Worm (Caenorhabditis elegans) whole organism, young adult: ENCODE data around the gene srw-123.

Source experiments
- B0019.2 ChIP-seq: fragments of 200-800 bp; sonication (Bioruptor generic); conservative IDR thresholded peaks from 2 replicates; pipeline ENCODE4 v1.3.6; 2022; ENCODE audit warnings: missing genetic modification reagents, missing genetic modification characterization, missing compliant biosample characterization
- B0035.1 ChIP-seq: sonication (generic microtip); optimal IDR thresholded peaks from 2 replicates; lab custom pipeline; 2016; ENCODE audit warnings: missing genetic modification characterization, mild to moderate bottlenecking, missing compliant biosample characterization, missing genotype, missing genetic modification reagents
- C06A6.2 ChIP-seq: fragments of 200-800 bp; sonication (Bioruptor generic); conservative IDR thresholded peaks from 2 replicates; pipeline ENCODE4 v1.3.6; 2022; ENCODE audit warnings: missing genetic modification characterization, missing compliant biosample characterization
- F10E7.11 ChIP-seq: sonication (generic microtip); optimal IDR thresholded peaks from 2 replicates; lab custom pipeline; 2017; ENCODE audit warnings: mild to moderate bottlenecking, missing genetic modification characterization, moderate library complexity, missing compliant biosample characterization
- F22D6.2 ChIP-seq: sonication (generic microtip); optimal IDR thresholded peaks from 2 replicates; lab custom pipeline; 2016; ENCODE audit warnings: mild to moderate bottlenecking, missing genetic modification characterization, missing compliant biosample characterization
- F23B12.7 ChIP-seq: sonication (generic microtip); optimal IDR thresholded peaks from 2 replicates; lab custom pipeline; 2017; ENCODE audit warnings: missing genetic modification characterization, mild to moderate bottlenecking, missing compliant biosample characterization, antibody characterized with exemption, moderate library complexity; ENCODE audit not compliant: insufficient read depth
- F37B4.10 ChIP-seq: fragments of 200-800 bp; sonication (Bioruptor generic); IDR thresholded peaks from 2 replicates; pipeline ENCODE4 v1.3.6; 2022; ENCODE audit warnings: missing genetic modification characterization, missing compliant biosample characterization
- K12H6.12 ChIP-seq: fragments of 200-800 bp; sonication (Bioruptor generic); optimal IDR thresholded peaks from 2 replicates; lab custom pipeline; 2018; ENCODE audit warnings: mild to moderate bottlenecking, missing genetic modification characterization, missing compliant biosample characterization
- Y56A3A.18 ChIP-seq: fragments of 200-800 bp; sonication (Bioruptor generic); IDR thresholded peaks from 2 replicates; pipeline ENCODE4 v1.3.6; 2022; ENCODE audit warnings: missing genetic modification reagents, missing genetic modification characterization, missing compliant biosample characterization
- Y67H2A.10 ChIP-seq: fragments of 200-800 bp; sonication (Bioruptor generic); conservative IDR thresholded peaks from 2 replicates; pipeline ENCODE4 v1.3.6; 2022; ENCODE audit warnings: missing genetic modification reagents, missing genetic modification characterization, missing compliant biosample characterization
- ZK185.1 ChIP-seq: sonication (generic microtip); optimal IDR thresholded peaks from 2 replicates; lab custom pipeline; 2016; ENCODE audit warnings: mild to moderate bottlenecking, missing genetic modification characterization, missing compliant biosample characterization; ENCODE audit not compliant: poor library complexity, severe bottlenecking
- akir-1 ChIP-seq: fragments of 200-800 bp; sonication (Bioruptor generic); optimal IDR thresholded peaks from 2 replicates; lab custom pipeline; 2018; ENCODE audit warnings: mild to moderate bottlenecking, missing genetic modification characterization, moderate library complexity, missing compliant biosample characterization
- ama-1 ChIP-seq, 3 experiments: fragments of 150-350 bp in 1 of 3; sonication (generic microtip) in 2 of 3; optimal IDR thresholded peaks; 2 replicates each; lab custom pipeline; 2014 to 2018; ENCODE audit warnings: missing biosample characterization in 2 of 3, missing genetic modification characterization in 2 of 3, missing genetic modification reagents in 2 of 3
- athp-1 ChIP-seq: sonication (generic microtip); optimal IDR thresholded peaks from 2 replicates; lab custom pipeline; 2017; ENCODE audit warnings: mild to moderate bottlenecking, missing genetic modification characterization, missing compliant biosample characterization
- attf-3 ChIP-seq: fragments of 200-800 bp; sonication (Bioruptor generic); conservative IDR thresholded peaks from 2 replicates; pipeline ENCODE4 v1.3.6; 2022; ENCODE audit warnings: missing genetic modification reagents, missing genetic modification characterization, missing compliant biosample characterization
- bed-2 ChIP-seq: fragments of 200-800 bp; sonication (Bioruptor generic); IDR thresholded peaks from 2 replicates; pipeline ENCODE4 v1.3.6; 2022; ENCODE audit warnings: missing genetic modification reagents, missing genetic modification characterization, missing compliant biosample characterization
- ceh-79 ChIP-seq: sonication (generic microtip); optimal IDR thresholded peaks from 2 replicates; lab custom pipeline; 2017; ENCODE audit warnings: mild to moderate bottlenecking, missing genetic modification characterization, missing compliant biosample characterization
- die-1 ChIP-seq: sonication (generic microtip); optimal IDR thresholded peaks from 2 replicates; lab custom pipeline; 2016; ENCODE audit warnings: missing genotype, mild to moderate bottlenecking, missing genetic modification characterization, missing compliant biosample characterization
- egl-44 ChIP-seq: fragments of 200-800 bp; sonication (Bioruptor generic); IDR thresholded peaks from 2 replicates; pipeline ENCODE4 v1.3.6; 2022; ENCODE audit warnings: missing genetic modification reagents, missing genetic modification characterization, missing compliant biosample characterization
- egrh-3 ChIP-seq: fragments of 200-800 bp; sonication (Bioruptor generic); IDR thresholded peaks from 2 replicates; pipeline ENCODE4 v1.3.6; 2022; ENCODE audit warnings: missing genetic modification reagents, missing genetic modification characterization, missing compliant biosample characterization
- let-526 ChIP-seq: fragments of 200-800 bp; sonication (Bioruptor generic); IDR thresholded peaks from 2 replicates; pipeline ENCODE4 v1.3.6; 2022; ENCODE audit warnings: missing genetic modification reagents, missing genetic modification characterization, missing compliant biosample characterization
- lin-40 ChIP-seq: sonication (generic microtip); optimal IDR thresholded peaks from 2 replicates; lab custom pipeline; 2016; ENCODE audit warnings: missing genetic modification characterization, mild to moderate bottlenecking, missing compliant biosample characterization, missing genotype, missing genetic modification reagents
- nfyb-1 ChIP-seq: fragments of 200-800 bp; sonication (Bioruptor generic); IDR thresholded peaks from 2 replicates; pipeline ENCODE4 v1.3.6; 2022; ENCODE audit warnings: missing genetic modification reagents, missing genetic modification characterization, missing compliant biosample characterization
- nhr-80 ChIP-seq: sonication (generic microtip); optimal IDR thresholded peaks from 2 replicates; lab custom pipeline; 2016; ENCODE audit warnings: missing genetic modification characterization, missing compliant biosample characterization
- pha-4 ChIP-seq: fragments of 150-350 bp; sonication (generic microtip); optimal IDR thresholded peaks from 2 replicates; lab custom pipeline; 2014; ENCODE audit warnings: missing biosample characterization, missing genetic modification reagents, missing genetic modification characterization
- sdz-38 ChIP-seq: sonication (generic microtip); optimal IDR thresholded peaks from 2 replicates; lab custom pipeline; 2016; ENCODE audit warnings: missing genotype, missing genetic modification characterization, missing compliant biosample characterization
- snpc-1.1 ChIP-seq: sonication (generic microtip); optimal IDR thresholded peaks from 2 replicates; lab custom pipeline; 2017; ENCODE audit warnings: missing genetic modification characterization, mild to moderate bottlenecking, missing compliant biosample characterization, antibody characterized with exemption, moderate library complexity, missing genotype, missing genetic modification reagents; ENCODE audit not compliant: insufficient read depth
- snpc-4 ChIP-seq, 5 experiments: fragments of 150-350 bp in 1 of 5; sonication (generic microtip) in 4 of 5; optimal IDR thresholded peaks; 2 replicates each; lab custom pipeline; 2014 to 2018; ENCODE audit warnings: missing genetic modification characterization in 5 of 5, missing biosample characterization in 3 of 5, antibody characterized with exemption in 2 of 5, mild to moderate bottlenecking in 2 of 5, missing compliant biosample characterization in 2 of 5, missing genotype in 2 of 5, moderate library complexity in 2 of 5, missing genetic modification reagents in 1 of 5
- tlf-1 ChIP-seq: fragments of 200-800 bp; sonication (Bioruptor generic); optimal IDR thresholded peaks from 2 replicates; lab custom pipeline; 2018; ENCODE audit warnings: mild to moderate bottlenecking, missing genetic modification characterization, missing compliant biosample characterization
- unc-62 ChIP-seq: fragments of 150-350 bp; optimal IDR thresholded peaks from 2 replicates; lab custom pipeline; 2014; ENCODE audit warnings: missing biosample characterization, missing genetic modification reagents, missing genetic modification characterization
- ztf-25 ChIP-seq: fragments of 200-800 bp; sonication (Bioruptor generic); IDR thresholded peaks from 2 replicates; pipeline ENCODE4 v1.3.6; 2022; ENCODE audit warnings: missing genetic modification reagents, missing genetic modification characterization, missing compliant biosample characterization

srw-123 gene

DNA sequence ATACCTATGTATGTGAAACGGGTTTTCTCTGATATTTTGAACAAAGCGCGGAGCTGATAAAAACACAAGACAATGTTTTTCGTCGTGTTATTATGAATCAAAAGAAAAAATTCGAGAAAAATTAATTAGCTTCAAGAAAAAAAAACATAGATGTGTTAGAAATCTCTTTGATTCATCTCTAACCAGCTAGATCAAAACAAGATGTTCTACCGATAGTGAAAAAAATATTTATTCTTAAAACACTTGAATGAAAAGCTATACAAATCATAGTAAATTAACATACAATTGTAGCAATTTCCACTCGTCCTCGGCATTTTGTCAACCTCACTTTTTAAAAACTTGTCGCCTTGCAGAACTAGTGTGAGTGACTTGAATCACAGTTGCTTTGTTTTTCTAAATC, 32.9 kb downstream of the srw-123 start:
- no peak for TF ChIP-seq C06A6.2 (GFP tag; lab: Robert Waterston, UW)

DNA sequence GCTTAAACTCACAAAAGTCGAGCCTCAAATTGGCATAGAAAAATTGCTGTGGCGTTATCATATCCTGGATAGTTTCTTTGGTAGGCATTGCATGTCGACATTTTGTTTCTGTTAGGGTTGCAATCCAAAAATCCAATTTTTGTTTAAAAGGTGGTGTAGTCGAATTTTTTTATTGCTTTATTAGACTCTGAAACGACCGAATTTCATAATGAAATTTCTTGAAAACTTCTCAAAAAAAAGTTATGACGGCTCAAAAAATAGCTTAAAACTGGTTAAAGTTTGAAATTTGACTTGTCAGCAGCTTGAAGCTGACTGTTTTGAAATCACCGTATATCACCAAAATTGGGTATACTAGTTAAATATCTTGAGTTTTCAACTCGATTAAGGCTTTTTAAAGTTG, 33.8 kb downstream of the srw-123 start, which contains the start of gene srw-143:
Gene srw-143 (minus strand): TSS at position 101 of the 400 bp plus-strand sequence.
- TF ChIP-seq akir-1 (GFP tag; lab: Kevin White, UChicago) (no peak), athp-1 (tag; lab: Kevin White, UChicago) (no peak), ama-1 (optimal IDR thresholded peaks at IDR 0.05; lab: Kevin White, UChicago) (no peak), ama-1 (GFP tag; optimal IDR thresholded peaks at IDR 0.05; lab: Kevin White, UChicago) (no peak), Y67H2A.10 (GFP tag; lab: Robert Waterston, UW) (no peak), snpc-4 (GFP tag; optimal IDR thresholded peaks at IDR 0.05; lab: Kevin White, UChicago) (no peak), snpc-4 (tag; optimal IDR thresholded peaks at IDR 0.05; lab: Kevin White, UChicago) (no peak), bed-2 (no peak), Y56A3A.18 (GFP tag; lab: Robert Waterston, UW) (no peak), egrh-3 (GFP tag; lab: Robert Waterston, UW) (no peak), F37B4.10 (GFP tag; lab: Robert Waterston, UW) (no peak), K12H6.12 (no peak), B0035.1 (tag; lab: Kevin White, UChicago) (no peak), F23B12.7 (tag; lab: Kevin White, UChicago) (no peak), unc-62 (GFP tag; lab: Kevin White, UChicago) (no peak), ZK185.1 (no peak)

DNA sequence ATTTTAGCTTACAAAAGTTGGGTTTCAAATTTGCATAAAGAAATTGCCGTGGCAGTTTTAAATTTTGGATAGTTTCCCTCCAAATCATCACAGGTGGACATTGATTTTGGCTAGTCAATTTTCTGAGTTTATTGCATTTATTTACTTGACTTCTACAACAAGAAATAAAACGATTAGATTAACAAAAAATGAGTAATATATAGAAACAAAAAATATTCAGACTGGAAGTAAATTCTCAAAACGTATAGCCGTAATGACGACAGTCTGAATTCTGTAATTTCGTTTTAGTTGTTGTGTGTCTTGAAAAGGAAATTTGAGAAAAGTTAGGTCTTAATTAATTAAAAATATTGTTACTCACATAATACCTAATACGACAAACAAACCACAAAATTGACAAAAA, 36.7 kb downstream of the srw-123 start, which contains the start of gene srw-141:
Gene srw-141 (minus strand): TSS at position 101 of the 400 bp plus-strand sequence.
- TF ChIP-seq athp-1 (tag; lab: Kevin White, UChicago) (no peak), F22D6.2 (tag; lab: Kevin White, UChicago) (no peak), F10E7.11 (tag; lab: Kevin White, UChicago) (no peak), F23B12.7 (tag; lab: Kevin White, UChicago) (no peak), let-526 (no peak), sdz-38 (tag; lab: Kevin White, UChicago) (no peak), ceh-79 (tag; lab: Kevin White, UChicago) (no peak), egl-44 (GFP tag; lab: Robert Waterston, UW) (no peak), nfyb-1 (GFP tag; lab: Robert Waterston, UW) (no peak), Y56A3A.18 (GFP tag; lab: Robert Waterston, UW) (no peak), snpc-1.1 (tag; lab: Kevin White, UChicago) (no peak), attf-3 (no peak)

DNA sequence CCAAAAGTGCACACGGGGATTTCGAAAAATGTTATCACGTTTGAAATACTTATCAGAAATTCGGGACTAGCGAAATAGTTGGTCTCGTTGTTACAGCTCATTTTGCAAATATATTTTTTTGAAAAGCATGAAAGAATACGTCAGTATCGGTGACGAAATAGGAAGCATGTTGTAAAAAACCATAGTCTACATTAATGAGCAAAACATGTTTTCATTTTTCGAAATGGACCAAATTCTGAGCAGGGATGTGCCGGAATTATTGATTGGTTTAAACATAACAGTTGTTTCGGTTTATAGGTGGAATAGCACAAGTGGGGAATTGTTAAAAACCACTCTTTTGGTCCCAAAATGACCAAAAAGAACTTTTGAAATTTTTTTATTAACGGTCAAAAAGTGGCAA, 41.1 kb downstream of the srw-123 start, which contains the start of gene srh-247:
Gene srh-247 (minus strand): TSS at position 101 of the 400 bp plus-strand sequence.
- TF ChIP-seq ztf-25 (GFP tag; lab: Robert Waterston, UW): no peak
- no peak for TF ChIP-seq die-1 (tag; lab: Kevin White, UChicago)
- TF ChIP-seq F23B12.7 (tag; lab: Kevin White, UChicago): no peak
- TF ChIP-seq tlf-1 (GFP tag; lab: Kevin White, UChicago): no peak
- no peak for TF ChIP-seq pha-4
- TF ChIP-seq B0019.2: no peak
- no peak for TF ChIP-seq nhr-80 (tag; lab: Kevin White, UChicago)
- no peak for TF ChIP-seq lin-40 (tag; lab: Kevin White, UChicago)
